Worm (Caenorhabditis elegans) whole organism, mixed stage, embryonic: ENCODE data around the gene lev-9.

ENCODE experiments used
- blmp-1 ChIP-seq: fragments of 150-350 bp; optimal IDR thresholded peaks from 2 replicates; lab custom pipeline; 2014; ENCODE audit warnings: missing biosample characterization, missing genetic modification characterization
- ceh-39 ChIP-seq: fragments of 150-350 bp; optimal IDR thresholded peaks from 2 replicates; lab custom pipeline; 2014; ENCODE audit warnings: missing biosample characterization, missing genetic modification characterization
- elt-1 ChIP-seq: sonication (generic microtip); optimal IDR thresholded peaks from 2 replicates; lab custom pipeline; 2017; ENCODE audit warnings: missing genetic modification characterization, mild to moderate bottlenecking, missing compliant biosample characterization, antibody characterized with exemption, moderate library complexity, borderline replicate concordance; ENCODE audit not compliant: insufficient read depth
- flh-1 ChIP-seq: fragments of 200-800 bp; sonication (Bioruptor generic); optimal IDR thresholded peaks from 2 replicates; lab custom pipeline; 2018; ENCODE audit warnings: mild to moderate bottlenecking, missing genetic modification characterization, moderate library complexity, missing compliant biosample characterization
- lsy-2 ChIP-seq: fragments of 150-350 bp; optimal IDR thresholded peaks from 2 replicates; lab custom pipeline; 2014; ENCODE audit warnings: missing biosample characterization, missing genetic modification characterization
- mep-1 ChIP-seq: fragments of 150-350 bp; optimal IDR thresholded peaks from 2 replicates; lab custom pipeline; 2017; ENCODE audit warnings: missing biosample characterization, missing genetic modification reagents, missing genetic modification characterization, inconsistent platforms
- nhr-28 ChIP-seq: fragments of 150-350 bp; optimal IDR thresholded peaks from 2 replicates; lab custom pipeline; 2014; ENCODE audit warnings: missing biosample characterization, missing genetic modification characterization
- snpc-4 ChIP-seq: fragments of 150-350 bp; optimal IDR thresholded peaks from 2 replicates; lab custom pipeline; 2014; ENCODE audit warnings: missing biosample characterization, missing genetic modification characterization
- unc-62 ChIP-seq: fragments of 150-350 bp; optimal IDR thresholded peaks from 2 replicates; lab custom pipeline; 2014; ENCODE audit warnings: missing biosample characterization, missing genetic modification reagents, missing genetic modification characterization
- ztf-11 ChIP-seq: fragments of 150-350 bp; optimal IDR thresholded peaks from 2 replicates; lab custom pipeline; 2014; ENCODE audit warnings: missing biosample characterization, missing genetic modification characterization

ce11 chrX:6273772-6274171, 17.8 kb downstream of the lev-9 start:
- TF ChIP-seq ztf-11 (tag; lab: Kevin White, UChicago) (no peak), snpc-4 (no peak), blmp-1 (tag; lab: Kevin White, UChicago) (no peak), nhr-28 (tag; lab: Kevin White, UChicago) (no peak), unc-62 (GFP tag; lab: Kevin White, UChicago) (no peak), elt-1 (no peak), flh-1 (no peak), mep-1 (no peak), ceh-39 (tag; lab: Kevin White, UChicago) (no peak), lsy-2 (no peak)
